Worm (Caenorhabditis elegans) whole organism, L2 larva: Measurements from ENCODE around the gene blos-2.

ENCODE experiments used
- R02D3.7 ChIP-seq: fragments of 150-350 bp; optimal IDR thresholded peaks from 2 replicates; lab custom pipeline; 2014; ENCODE audit warnings: missing biosample characterization, missing genetic modification characterization
- ama-1 ChIP-seq: fragments of 150-350 bp; optimal IDR thresholded peaks from 2 replicates; lab custom pipeline; 2018; ENCODE audit warnings: inconsistent platforms
- ceh-16 ChIP-seq: fragments of 150-350 bp; optimal IDR thresholded peaks from 2 replicates; lab custom pipeline; 2014; ENCODE audit warnings: missing biosample characterization, missing genetic modification characterization
- egl-27 ChIP-seq: sonication (generic microtip); optimal IDR thresholded peaks from 3 replicates; lab custom pipeline; 2017; ENCODE audit warnings: missing biosample characterization, missing genetic modification reagents, missing genetic modification characterization
- fos-1 ChIP-seq: fragments of 150-350 bp; optimal IDR thresholded peaks from 2 replicates; lab custom pipeline; 2014; ENCODE audit warnings: missing biosample characterization, missing genetic modification characterization
- gmeb-1 ChIP-seq: fragments of 150-350 bp; optimal IDR thresholded peaks from 2 replicates; lab custom pipeline; 2014; ENCODE audit warnings: missing biosample characterization, missing genetic modification characterization
- lsy-2 ChIP-seq, 2 experiments: fragments of 150-350 bp in 1 of 2; sonication (generic microtip) in 1 of 2; optimal IDR thresholded peaks; 2 replicates each; lab custom pipeline; 2014 to 2017; ENCODE audit warnings: missing biosample characterization in 2 of 2, missing genetic modification characterization in 2 of 2
- mdl-1 ChIP-seq, 2 experiments: fragments of 150-350 bp in 1 of 2; sonication (generic microtip) in 1 of 2; optimal IDR thresholded peaks; 2 replicates each; lab custom pipeline; 2017; ENCODE audit warnings: missing biosample characterization in 2 of 2, missing genetic modification characterization in 2 of 2
- nhr-11 ChIP-seq: fragments of 150-350 bp; optimal IDR thresholded peaks from 2 replicates; lab custom pipeline; 2014; ENCODE audit warnings: missing biosample characterization, missing genetic modification characterization
- nhr-12 ChIP-seq: fragments of 150-350 bp; optimal IDR thresholded peaks from 2 replicates; lab custom pipeline; 2014; ENCODE audit warnings: missing biosample characterization, missing genetic modification characterization
- snpc-4 ChIP-seq: fragments of 150-350 bp; optimal IDR thresholded peaks from 2 replicates; lab custom pipeline; 2014; ENCODE audit warnings: missing biosample characterization, missing genetic modification characterization
- unc-55 ChIP-seq: fragments of 150-350 bp; sonication (generic microtip); optimal IDR thresholded peaks from 3 replicates; lab custom pipeline; 2014; ENCODE audit warnings: missing biosample characterization, missing genetic modification reagents, missing genetic modification characterization
- ztf-11 ChIP-seq: sonication (generic microtip); optimal IDR thresholded peaks from 2 replicates; lab custom pipeline; 2017; ENCODE audit warnings: missing biosample characterization, missing genetic modification characterization

- no peak for TF ChIP-seq snpc-4 (tag; lab: Kevin White, UChicago)
- TF ChIP-seq unc-55 (GFP tag; lab: Kevin White, UChicago), result no peak
- TF ChIP-seq mdl-1 (tag; optimal IDR thresholded peaks at IDR 0.05; lab: Kevin White, UChicago), result no peak
- TF ChIP-seq lsy-2 (tag; optimal IDR thresholded peaks at IDR 0.05; lab: Kevin White, UChicago), result no peak
- no peak for TF ChIP-seq gmeb-1 (tag; lab: Kevin White, UChicago)
- TF ChIP-seq ztf-11, result no peak
- no peak for TF ChIP-seq ceh-16 (tag; lab: Kevin White, UChicago)
- TF ChIP-seq fos-1, result no peak
- TF ChIP-seq nhr-11 (tag; lab: Kevin White, UChicago), result no peak
- no peak for TF ChIP-seq egl-27 (tag; lab: Kevin White, UChicago)
- no peak for TF ChIP-seq ama-1 (lab: Kevin White, UChicago)
- no peak for TF ChIP-seq nhr-12
- no peak for TF ChIP-seq R02D3.7
These were observed 38.3 kb downstream of the blos-2 start for ce11 chrIV:6372267-6372666.
